Worm (Caenorhabditis elegans): Measurements from ENCODE around the gene baf-1.

baf-1 gene

ce11 chrIII:9465424-9465823 lies 1.8 kb upstream of the baf-1 start, which contains the start of gene B0464.9 (continued):
- TF ChIP-seq fkh-10 (GFP tag; optimal IDR thresholded peaks at IDR 0.05) (no peak), sptf-1 (tag; optimal IDR thresholded peaks at IDR 0.05) (no peak), tbx-2 (tag; optimal IDR thresholded peaks at IDR 0.05) (peak; percentile 81), jun-1 (tag; optimal IDR thresholded peaks at IDR 0.05) (no peak), unc-62 (GFP tag; optimal IDR thresholded peaks at IDR 0.05) (no peak), C04F5.9 (tag; optimal IDR thresholded peaks at IDR 0.05) (peak; percentile 79), ztf-4 (tag; optimal IDR thresholded peaks at IDR 0.05) (no peak), mef-2 (tag; optimal IDR thresholded peaks at IDR 0.05) (no peak), nhr-71 (tag; optimal IDR thresholded peaks at IDR 0.05) (peak; percentile 84), zip-4 (GFP tag; optimal IDR thresholded peaks at IDR 0.05) (no peak), pax-3 (tag; optimal IDR thresholded peaks at IDR 0.05) (peak; percentile 67), unc-86 (tag; optimal IDR thresholded peaks at IDR 0.05) (peak; percentile 48), Y116A8C.19 (tag; optimal IDR thresholded peaks at IDR 0.05; ENCODE audit: borderline replicate concordance) (peak; percentile 47), dsc-1 (tag; optimal IDR thresholded peaks at IDR 0.05) (peak; percentile 78), fkh-4 (tag; optimal IDR thresholded peaks at IDR 0.05; ENCODE audit: borderline replicate concordance) (peak; percentile 90), nhr-11 (tag; optimal IDR thresholded peaks at IDR 0.05) (no peak), hpl-2 (GFP tag; optimal IDR thresholded peaks at IDR 0.05) (no peak), lin-15B (tag; optimal IDR thresholded peaks at IDR 0.05) (peak; percentile 39), pqm-1 (tag; optimal IDR thresholded peaks at IDR 0.05) (no peak), nhr-77 (tag; optimal IDR thresholded peaks at IDR 0.05) (no peak), lsy-2 (tag; optimal IDR thresholded peaks at IDR 0.05) (peak; percentile 77 to 83), ama-1 (optimal IDR thresholded peaks at IDR 0.05) (no peak), grh-1 (GFP tag; IDR thresholded peaks at IDR 0.05) (no peak), efl-3 (GFP tag; optimal IDR thresholded peaks at IDR 0.05) (no peak), unc-130 (tag; optimal IDR thresholded peaks at IDR 0.05) (no peak), rnt-1 (tag; optimal IDR thresholded peaks at IDR 0.05) (peak; percentile 95), tlp-1 (tag; optimal IDR thresholded peaks at IDR 0.05) (no peak), unc-98 (GFP tag; IDR thresholded peaks at IDR 0.05) (peak; percentile 64; the same call in 1 of the 2 replicates), nhr-85 (tag) (peak; percentile 94), mep-1 (tag; optimal IDR thresholded peaks at IDR 0.05) (peak; percentile 74), ceh-63 (GFP tag; optimal IDR thresholded peaks at IDR 0.05) (no peak), swsn-7 (tag; optimal IDR thresholded peaks at IDR 0.05) (peak; percentile 73), nhr-76 (tag; optimal IDR thresholded peaks at IDR 0.05) (no peak), aha-1 (tag; optimal IDR thresholded peaks at IDR 0.05) (no peak), egl-27 (tag; optimal IDR thresholded peaks at IDR 0.05) (no peak), aly-2 (tag; optimal IDR thresholded peaks at IDR 0.05) (no peak), unc-30 (tag; optimal IDR thresholded peaks at IDR 0.05) (no peak), ceh-88 (GFP tag; IDR thresholded peaks at IDR 0.05) (no peak), xbp-1 (tag; optimal IDR thresholded peaks at IDR 0.05) (peak; percentile 74), sox-4 (tag; optimal IDR thresholded peaks at IDR 0.05) (peak; percentile 88), blmp-1 (tag; optimal IDR thresholded peaks at IDR 0.05) (peak; percentile 51), nhr-237 (tag; optimal IDR thresholded peaks at IDR 0.05) (no peak), isw-1 (GFP tag; IDR thresholded peaks at IDR 0.05) (peak; percentile 46), irx-1 (tag; optimal IDR thresholded peaks at IDR 0.05) (peak; percentile 90), C34B4.2 (tag; optimal IDR thresholded peaks at IDR 0.05) (no peak), dpl-1 (GFP tag; optimal IDR thresholded peaks at IDR 0.05) (peak; percentile 16 to 70 (median 64)), mab-9 (GFP tag; IDR thresholded peaks at IDR 0.05) (no peak), ceh-90 (tag; optimal IDR thresholded peaks at IDR 0.05) (peak; percentile 91), lir-3 (tag; optimal IDR thresholded peaks at IDR 0.05; ENCODE audit: poor library complexity) (peak; percentile 90), lin-39 (tag; optimal IDR thresholded peaks at IDR 0.05) (peak; percentile 5), sup-37 (GFP tag; optimal IDR thresholded peaks at IDR 0.05) (no peak), hlh-17 (GFP tag; optimal IDR thresholded peaks at IDR 0.05; ENCODE audit: borderline replicate concordance) (no peak), ceh-8 (GFP tag; optimal IDR thresholded peaks at IDR 0.05) (no peak), lin-13 (GFP tag; optimal IDR thresholded peaks at IDR 0.05) (no peak), ets-5 (GFP tag; IDR thresholded peaks at IDR 0.05) (no peak)

Data from whole organism, L1 larva.